Worm (Caenorhabditis elegans) whole organism, L4 larva: Measurements from ENCODE around the gene dao-3.
A peak's percentile ranks its signal among the peaks of the same experiment; 100 is the strongest.

Experiments
- Y105C5A.15 ChIP-seq: fragments of 200-800 bp; sonication (Bioruptor generic); IDR thresholded peaks from 2 replicates; pipeline ENCODE4 v1.3.6; 2022; ENCODE audit warnings: missing genetic modification characterization, missing compliant biosample characterization
- Y48G9A.11 ChIP-seq: fragments of 200-800 bp; sonication (Bioruptor generic); IDR thresholded peaks from 2 replicates; pipeline ENCODE4 v1.3.6; 2022; ENCODE audit warnings: missing genetic modification reagents, missing genetic modification characterization, missing compliant biosample characterization
- ZK337.2 ChIP-seq: fragments of 200-800 bp; sonication (Bioruptor generic); IDR thresholded peaks from 2 replicates; pipeline ENCODE4 v1.3.6; 2022; ENCODE audit warnings: missing genetic modification reagents, missing genetic modification characterization, missing compliant biosample characterization
- aha-1 ChIP-seq: fragments of 150-350 bp; peaks from one replicate; lab custom pipeline; 2014; ENCODE audit warnings: missing biosample characterization, missing genetic modification characterization
- ama-1 ChIP-seq: fragments of 150-350 bp; optimal IDR thresholded peaks from 2 replicates; lab custom pipeline; 2014; ENCODE audit warnings: inconsistent platforms, mixed read lengths
- arid-1 ChIP-seq: fragments of 200-800 bp; sonication (Bioruptor generic); conservative IDR thresholded peaks from 2 replicates; pipeline ENCODE4 v1.3.6; 2022; ENCODE audit warnings: missing genetic modification reagents, missing genetic modification characterization, missing compliant biosample characterization
- attf-4 ChIP-seq: sonication (generic microtip); optimal IDR thresholded peaks from 3 replicates; lab custom pipeline; 2017; ENCODE audit warnings: missing biosample characterization, missing genetic modification characterization
- ceh-20 ChIP-seq: fragments of 200-800 bp; sonication (Bioruptor generic); IDR thresholded peaks from 2 replicates; pipeline ENCODE4 v1.3.6; 2022; ENCODE audit warnings: missing genetic modification reagents, missing genetic modification characterization, missing compliant biosample characterization
- ceh-82 ChIP-seq: sonication (generic microtip); optimal IDR thresholded peaks from 2 replicates; lab custom pipeline; 2017; ENCODE audit warnings: missing biosample characterization, missing genetic modification characterization
- daf-12 ChIP-seq: fragments of 150-350 bp; optimal IDR thresholded peaks from 2 replicates; lab custom pipeline; 2014; ENCODE audit warnings: missing biosample characterization, missing genetic modification reagents, missing genetic modification characterization
- daf-16 ChIP-seq, 3 experiments: sonication (generic microtip); optimal IDR thresholded peaks; 2 replicates each; lab custom pipeline; 2016 to 2017; ENCODE audit warnings: missing genetic modification characterization in 3 of 3, missing genetic modification reagents in 3 of 3, mild to moderate bottlenecking in 2 of 3, missing compliant biosample characterization in 2 of 3, missing biosample characterization in 1 of 3, moderate library complexity in 1 of 3
- daf-19 ChIP-seq: fragments of 200-800 bp; sonication (Bioruptor generic); conservative IDR thresholded peaks from 2 replicates; pipeline ENCODE4 v1.3.6; 2022; ENCODE audit warnings: missing genetic modification characterization, missing compliant biosample characterization
- daf-8 ChIP-seq: fragments of 200-800 bp; sonication (Bioruptor generic); IDR thresholded peaks from 2 replicates; pipeline ENCODE4 v1.3.6; 2022; ENCODE audit warnings: missing genetic modification characterization, missing compliant biosample characterization
- duxl-1 ChIP-seq: sonication (generic microtip); optimal IDR thresholded peaks from 2 replicates; lab custom pipeline; 2016; ENCODE audit warnings: mild to moderate bottlenecking, missing genetic modification characterization, moderate library complexity, missing compliant biosample characterization; ENCODE audit not compliant: poor library complexity
- egl-27 ChIP-seq: sonication (generic microtip); optimal IDR thresholded peaks from 3 replicates; lab custom pipeline; 2017; ENCODE audit warnings: missing biosample characterization, missing genetic modification reagents, missing genetic modification characterization
- fos-1 ChIP-seq: fragments of 150-350 bp; optimal IDR thresholded peaks from 2 replicates; lab custom pipeline; 2014; ENCODE audit warnings: missing biosample characterization, missing genetic modification characterization
- hif-1 ChIP-seq, 2 experiments: sonication (generic microtip); optimal IDR thresholded peaks; 2 replicates each; lab custom pipeline; 2016 to 2017; ENCODE audit warnings: missing compliant biosample characterization in 2 of 2, missing genetic modification characterization in 2 of 2, missing genetic modification reagents in 2 of 2, missing genotype in 2 of 2, mild to moderate bottlenecking in 1 of 2
- lin-13 ChIP-seq: fragments of 150-350 bp; optimal IDR thresholded peaks from 2 replicates; lab custom pipeline; 2014; ENCODE audit warnings: missing biosample characterization, missing genetic modification reagents, missing genetic modification characterization
- lin-29 ChIP-seq: fragments of 200-800 bp; sonication (Bioruptor generic); IDR thresholded peaks from 2 replicates; pipeline ENCODE4 v1.3.6; 2022; ENCODE audit warnings: missing genetic modification reagents, missing genetic modification characterization, missing compliant biosample characterization
- lin-38 ChIP-seq: fragments of 200-800 bp; sonication (Bioruptor generic); IDR thresholded peaks from 2 replicates; pipeline ENCODE4 v1.3.6; 2022; ENCODE audit warnings: missing genetic modification reagents, missing genetic modification characterization, missing compliant biosample characterization
- lsy-2 ChIP-seq, 2 experiments: fragments of 150-350 bp in 1 of 2; sonication (generic microtip) in 1 of 2; optimal IDR thresholded peaks; 2 replicates each; lab custom pipeline; 2014 to 2017; ENCODE audit warnings: missing biosample characterization in 2 of 2, missing genetic modification characterization in 2 of 2
- mdt-29 ChIP-seq: fragments of 200-800 bp; sonication (Bioruptor generic); IDR thresholded peaks from 2 replicates; pipeline ENCODE4 v1.3.6; 2022; ENCODE audit warnings: missing genetic modification reagents, missing genetic modification characterization, missing compliant biosample characterization
- mes-2 ChIP-seq: sonication (generic microtip); optimal IDR thresholded peaks from 2 replicates; lab custom pipeline; 2016; ENCODE audit warnings: missing genotype, mild to moderate bottlenecking, missing genetic modification characterization, missing compliant biosample characterization; ENCODE audit not compliant: poor library complexity, severe bottlenecking
- mxl-3 ChIP-seq: fragments of 200-800 bp; sonication (Bioruptor generic); optimal IDR thresholded peaks from 2 replicates; lab custom pipeline; 2018; ENCODE audit warnings: mild to moderate bottlenecking, missing genetic modification characterization, missing compliant biosample characterization
- nhr-10 ChIP-seq: fragments of 150-350 bp; optimal IDR thresholded peaks from 2 replicates; lab custom pipeline; 2014; ENCODE audit warnings: missing biosample characterization, missing genetic modification characterization
- nhr-111 ChIP-seq: fragments of 200-800 bp; sonication (Bioruptor generic); optimal IDR thresholded peaks from 2 replicates; lab custom pipeline; 2018; ENCODE audit warnings: mild to moderate bottlenecking, missing genetic modification characterization, missing compliant biosample characterization
- nhr-237 ChIP-seq: sonication (generic microtip); optimal IDR thresholded peaks from 2 replicates; lab custom pipeline; 2017; ENCODE audit warnings: missing biosample characterization, missing genetic modification characterization
- nhr-28 ChIP-seq: fragments of 150-350 bp; optimal IDR thresholded peaks from 2 replicates; lab custom pipeline; 2014; ENCODE audit warnings: missing biosample characterization, missing genetic modification characterization
- nhr-42 ChIP-seq: fragments of 200-800 bp; sonication (Bioruptor generic); IDR thresholded peaks from 2 replicates; pipeline ENCODE4 v1.3.6; 2022; ENCODE audit warnings: missing genetic modification characterization, missing compliant biosample characterization
- nhr-48 ChIP-seq: sonication (generic microtip); optimal IDR thresholded peaks from 2 replicates; lab custom pipeline; 2016; ENCODE audit warnings: mild to moderate bottlenecking, missing genetic modification characterization, missing compliant biosample characterization
- pqm-1 ChIP-seq: sonication (generic microtip); optimal IDR thresholded peaks from 2 replicates; lab custom pipeline; 2017; ENCODE audit warnings: missing biosample characterization, missing genetic modification characterization
- rbr-2 ChIP-seq: sonication (generic microtip); optimal IDR thresholded peaks from 2 replicates; lab custom pipeline; 2016; ENCODE audit warnings: missing genotype, missing genetic modification characterization, missing compliant biosample characterization
- tra-1 ChIP-seq: fragments of 200-800 bp; sonication (Bioruptor generic); IDR thresholded peaks from 2 replicates; pipeline ENCODE4 v1.3.6; 2022; ENCODE audit warnings: missing genetic modification reagents, missing genetic modification characterization, missing compliant biosample characterization
- unc-62 ChIP-seq, 3 experiments: fragments of 150-350 bp in 1 of 3; sonication (generic microtip); optimal IDR thresholded peaks in 2 of 3; peaks in 1 of 3; 1 replicate in 1 of 3; 2 replicates in 2 of 3; lab custom pipeline; 2014 to 2017; ENCODE audit warnings: missing biosample characterization in 3 of 3, missing genetic modification characterization in 3 of 3, missing genetic modification reagents in 3 of 3, missing genotype in 1 of 3
- zfp-3 ChIP-seq: fragments of 200-800 bp; sonication (Bioruptor generic); conservative IDR thresholded peaks from 2 replicates; pipeline ENCODE4 v1.3.6; 2022; ENCODE audit warnings: missing genetic modification reagents, missing genetic modification characterization, missing compliant biosample characterization
- zip-2 ChIP-seq: fragments of 150-350 bp; optimal IDR thresholded peaks from 2 replicates; lab custom pipeline; 2014; ENCODE audit warnings: missing biosample characterization, missing genetic modification characterization
- ztf-11 ChIP-seq: fragments of 150-350 bp; optimal IDR thresholded peaks from 2 replicates; lab custom pipeline; 2014; ENCODE audit warnings: missing biosample characterization, missing genetic modification characterization

The dao-3 gene

ce11 chrX:8086725-8087641 lies 633 bp upstream of the dao-3 start (continued):
- TF ChIP-seq arid-1 (GFP tag; lab: Robert Waterston, UW) (no peak), ceh-20 (GFP tag; lab: Robert Waterston, UW) (0 out of 2 replicates have a peak, but pooled peaks have one; percentile 27), pqm-1 (tag; lab: Kevin White, UChicago) (no peak), lin-29 (GFP tag; lab: Robert Waterston, UW) (no peak), hif-1 (tag; optimal IDR thresholded peaks at IDR 0.05; lab: Kevin White, UChicago) (no peak), attf-4 (tag; lab: Kevin White, UChicago) (no peak), daf-8 (GFP tag; lab: Robert Waterston, UW) (no peak), egl-27 (tag; lab: Kevin White, UChicago) (no peak), aha-1 (peak; percentile 87), Y105C5A.15 (GFP tag; lab: Robert Waterston, UW) (no peak), nhr-10 (no peak), mdt-29 (GFP tag; lab: Robert Waterston, UW) (no peak), nhr-42 (GFP tag; lab: Robert Waterston, UW) (no peak), mes-2 (tag; lab: Kevin White, UChicago) (no peak), lin-38 (GFP tag; lab: Robert Waterston, UW) (peak; percentile 36; the same call in 1 of the 2 replicates), nhr-237 (tag; lab: Kevin White, UChicago) (no peak), unc-62 (GFP tag; optimal IDR thresholded peaks at IDR 0.05 in 1 of 2; lab: Kevin White, UChicago) (peak in 1 of 2 experiments; percentile 54), unc-62 (tag; optimal IDR thresholded peaks at IDR 0.05; lab: Kevin White, UChicago) (no peak), nhr-111 (GFP tag; lab: Kevin White, UChicago) (no peak), daf-19 (no peak), nhr-48 (tag; lab: Kevin White, UChicago) (no peak), daf-12 (tag; lab: Kevin White, UChicago) (no peak), zfp-3 (peak; percentile 89; the same call in 1 of the 2 replicates), ztf-11 (tag; lab: Kevin White, UChicago) (no peak), Y48G9A.11 (no peak), rbr-2 (tag; lab: Kevin White, UChicago) (no peak), mxl-3 (no peak), ama-1 (lab: Kevin White, UChicago) (no peak), duxl-1 (tag; lab: Kevin White, UChicago) (no peak), ceh-82 (tag; lab: Kevin White, UChicago) (no peak), nhr-28 (tag; lab: Kevin White, UChicago) (peak; percentile 16), lin-13 (no peak), ZK337.2 (no peak), zip-2 (no peak), fos-1 (tag; lab: Kevin White, UChicago) (no peak)

- TF ChIP-seq nhr-28 (tag; lab: Kevin White, UChicago) (peak; percentile 16), daf-16 (GFP tag; optimal IDR thresholded peaks at IDR 0.05; lab: Kevin White, UChicago) (no peak), daf-16 (tag; optimal IDR thresholded peaks at IDR 0.05; lab: Kevin White, UChicago) (peak; percentile 2), lsy-2 (tag; optimal IDR thresholded peaks at IDR 0.05; lab: Kevin White, UChicago) (no peak), aha-1 (peak; percentile 97), tra-1 (GFP tag; lab: Robert Waterston, UW) (no peak)
- TF ChIP-seq, all 104 proteins: peak for 3
Observed at ce11 chrX:8084669-8085068, 1.7 kb downstream of the dao-3 start.
